Worm (Caenorhabditis elegans) whole organism, L2 larva: ENCODE results near the gene epg-9.

Experiments used
- C34F6.9 ChIP-seq: fragments of 150-350 bp; optimal IDR thresholded peaks from 2 replicates; lab custom pipeline; 2014; ENCODE audit warnings: missing biosample characterization, missing genetic modification characterization
- F13H6.1 ChIP-seq: sonication (generic microtip); optimal IDR thresholded peaks from 2 replicates; lab custom pipeline; 2016; ENCODE audit warnings: missing genetic modification characterization, missing compliant biosample characterization
- R02D3.7 ChIP-seq: fragments of 150-350 bp; optimal IDR thresholded peaks from 2 replicates; lab custom pipeline; 2014; ENCODE audit warnings: missing biosample characterization, missing genetic modification characterization
- Y55F3AM.14 ChIP-seq: fragments of 200-800 bp; sonication (Bioruptor generic); optimal IDR thresholded peaks from 2 replicates; lab custom pipeline; 2018; ENCODE audit warnings: mild to moderate bottlenecking, missing genetic modification characterization, missing compliant biosample characterization
- alr-1 ChIP-seq: fragments of 150-350 bp; optimal IDR thresholded peaks from 2 replicates; lab custom pipeline; 2014; ENCODE audit warnings: missing biosample characterization, missing genetic modification characterization
- aly-2 ChIP-seq: fragments of 150-350 bp; optimal IDR thresholded peaks from 2 replicates; lab custom pipeline; 2014; ENCODE audit warnings: missing biosample characterization, missing genetic modification characterization
- ama-1 ChIP-seq: fragments of 150-350 bp; optimal IDR thresholded peaks from 2 replicates; lab custom pipeline; 2018; ENCODE audit warnings: inconsistent platforms
- blmp-1 ChIP-seq: sonication (generic microtip); optimal IDR thresholded peaks from 2 replicates; lab custom pipeline; 2017; ENCODE audit warnings: missing genetic modification characterization, mild to moderate bottlenecking, missing compliant biosample characterization, antibody characterized with exemption, moderate library complexity; ENCODE audit not compliant: insufficient read depth
- ceh-16 ChIP-seq: fragments of 150-350 bp; optimal IDR thresholded peaks from 2 replicates; lab custom pipeline; 2014; ENCODE audit warnings: missing biosample characterization, missing genetic modification characterization
- ceh-82 ChIP-seq: fragments of 150-350 bp; optimal IDR thresholded peaks from 2 replicates; lab custom pipeline; 2014; ENCODE audit warnings: missing biosample characterization, missing genetic modification characterization
- crh-2 ChIP-seq: sonication (generic microtip); optimal IDR thresholded peaks from 2 replicates; lab custom pipeline; 2017; ENCODE audit warnings: missing biosample characterization, missing genetic modification characterization
- dmd-4 ChIP-seq: sonication (generic microtip); optimal IDR thresholded peaks from 2 replicates; lab custom pipeline; 2017; ENCODE audit warnings: missing biosample characterization, missing genetic modification characterization
- egl-27 ChIP-seq: sonication (generic microtip); optimal IDR thresholded peaks from 3 replicates; lab custom pipeline; 2017; ENCODE audit warnings: missing biosample characterization, missing genetic modification reagents, missing genetic modification characterization
- elt-3 ChIP-seq: sonication (generic microtip); optimal IDR thresholded peaks from 2 replicates; lab custom pipeline; 2017; ENCODE audit warnings: missing biosample characterization, missing genetic modification characterization
- fos-1 ChIP-seq: fragments of 150-350 bp; optimal IDR thresholded peaks from 2 replicates; lab custom pipeline; 2014; ENCODE audit warnings: missing biosample characterization, missing genetic modification characterization
- gmeb-1 ChIP-seq: fragments of 150-350 bp; optimal IDR thresholded peaks from 2 replicates; lab custom pipeline; 2014; ENCODE audit warnings: missing biosample characterization, missing genetic modification characterization
- lin-13 ChIP-seq: fragments of 150-350 bp; optimal IDR thresholded peaks from 2 replicates; lab custom pipeline; 2014; ENCODE audit warnings: missing biosample characterization, missing genetic modification reagents, missing genetic modification characterization
- lin-39 ChIP-seq: fragments of 150-350 bp; optimal IDR thresholded peaks from 2 replicates; lab custom pipeline; 2014; ENCODE audit warnings: missing biosample characterization, missing genetic modification reagents, missing genetic modification characterization
- lsy-2 ChIP-seq, 2 experiments: fragments of 150-350 bp in 1 of 2; sonication (generic microtip) in 1 of 2; optimal IDR thresholded peaks; 2 replicates each; lab custom pipeline; 2014 to 2017; ENCODE audit warnings: missing biosample characterization in 2 of 2, missing genetic modification characterization in 2 of 2
- mab-5 ChIP-seq: fragments of 150-350 bp; optimal IDR thresholded peaks from 2 replicates; lab custom pipeline; 2014; ENCODE audit warnings: missing biosample characterization, missing genetic modification characterization
- mbf-1 ChIP-seq: sonication (generic microtip); optimal IDR thresholded peaks from 2 replicates; lab custom pipeline; 2017; ENCODE audit warnings: missing biosample characterization, missing genetic modification characterization
- mdl-1 ChIP-seq, 2 experiments: fragments of 150-350 bp in 1 of 2; sonication (generic microtip) in 1 of 2; optimal IDR thresholded peaks; 2 replicates each; lab custom pipeline; 2017; ENCODE audit warnings: missing biosample characterization in 2 of 2, missing genetic modification characterization in 2 of 2
- nhr-10 ChIP-seq: sonication (generic microtip); optimal IDR thresholded peaks from 2 replicates; lab custom pipeline; 2017; ENCODE audit warnings: missing biosample characterization, missing genetic modification characterization
- nhr-11 ChIP-seq: fragments of 150-350 bp; optimal IDR thresholded peaks from 2 replicates; lab custom pipeline; 2014; ENCODE audit warnings: missing biosample characterization, missing genetic modification characterization
- nhr-129 ChIP-seq: fragments of 150-350 bp; optimal IDR thresholded peaks from 2 replicates; lab custom pipeline; 2014; ENCODE audit warnings: missing biosample characterization, missing genetic modification characterization
- nhr-21 ChIP-seq: fragments of 150-350 bp; optimal IDR thresholded peaks from 2 replicates; lab custom pipeline; 2014; ENCODE audit warnings: missing biosample characterization, missing genetic modification characterization
- nhr-25 ChIP-seq: fragments of 150-350 bp; sonication (generic microtip); optimal IDR thresholded peaks from 3 replicates; lab custom pipeline; 2014; ENCODE audit warnings: missing biosample characterization, missing genetic modification characterization
- nhr-6 ChIP-seq: fragments of 150-350 bp; optimal IDR thresholded peaks from 2 replicates; lab custom pipeline; 2014; ENCODE audit warnings: missing biosample characterization, missing genetic modification characterization
- nhr-77 ChIP-seq: fragments of 150-350 bp; optimal IDR thresholded peaks from 2 replicates; lab custom pipeline; 2014; ENCODE audit warnings: missing biosample characterization, missing genetic modification characterization
- peb-1 ChIP-seq: fragments of 150-350 bp; optimal IDR thresholded peaks from 2 replicates; lab custom pipeline; 2014; ENCODE audit warnings: missing biosample characterization, missing genetic modification characterization
- sem-4 ChIP-seq: fragments of 150-350 bp; optimal IDR thresholded peaks from 2 replicates; lab custom pipeline; 2014; ENCODE audit warnings: missing biosample characterization, missing genetic modification reagents, missing genetic modification characterization
- sma-3 ChIP-seq: sonication (generic microtip); optimal IDR thresholded peaks from 2 replicates; lab custom pipeline; 2016; ENCODE audit warnings: missing genetic modification reagents, missing genetic modification characterization, missing compliant biosample characterization
- sma-9 ChIP-seq, 2 experiments: fragments of 150-350 bp in 1 of 2; sonication (generic microtip) in 1 of 2; optimal IDR thresholded peaks; 2 replicates each; lab custom pipeline; 2014 to 2016; ENCODE audit warnings: missing genetic modification characterization in 2 of 2, mild to moderate bottlenecking in 1 of 2, missing biosample characterization in 1 of 2, missing compliant biosample characterization in 1 of 2, missing genetic modification reagents in 1 of 2, moderate library complexity in 1 of 2
- snpc-4 ChIP-seq: fragments of 150-350 bp; optimal IDR thresholded peaks from 2 replicates; lab custom pipeline; 2014; ENCODE audit warnings: missing biosample characterization, missing genetic modification characterization
- unc-39 ChIP-seq: fragments of 150-350 bp; optimal IDR thresholded peaks from 2 replicates; lab custom pipeline; 2014; ENCODE audit warnings: missing biosample characterization, missing genetic modification characterization
- unc-55 ChIP-seq: fragments of 150-350 bp; sonication (generic microtip); optimal IDR thresholded peaks from 3 replicates; lab custom pipeline; 2014; ENCODE audit warnings: missing biosample characterization, missing genetic modification reagents, missing genetic modification characterization
- unc-62 ChIP-seq: fragments of 150-350 bp; optimal IDR thresholded peaks from 2 replicates; lab custom pipeline; 2014; ENCODE audit warnings: missing biosample characterization, missing genetic modification reagents, missing genetic modification characterization
- zag-1 ChIP-seq: fragments of 150-350 bp; optimal IDR thresholded peaks from 2 replicates; lab custom pipeline; 2014; ENCODE audit warnings: missing biosample characterization, missing genetic modification characterization
- ztf-1 ChIP-seq: fragments of 200-800 bp; sonication (Bioruptor generic); conservative IDR thresholded peaks from 2 replicates; pipeline ENCODE4 v1.3.6; 2022; ENCODE audit warnings: missing genetic modification characterization, missing compliant biosample characterization
- ztf-4 ChIP-seq: fragments of 150-350 bp; optimal IDR thresholded peaks from 2 replicates; lab custom pipeline; 2014; ENCODE audit warnings: missing biosample characterization, missing genetic modification characterization

Gene epg-9

ce11 chrIV:2572107-2572506 is 28.8 kb upstream of the epg-9 start, which contains the start of gene Y69A2AR.51:
Y69A2AR.51 (plus strand) TSS chrIV:2572407.
- TF ChIP-seq mbf-1 (tag; lab: Kevin White, UChicago), result no peak
- TF ChIP-seq mab-5 (tag; lab: Kevin White, UChicago), result no peak
- TF ChIP-seq peb-1 (tag; lab: Kevin White, UChicago), result no peak
- no peak for TF ChIP-seq F13H6.1 (tag; lab: Kevin White, UChicago)
- TF ChIP-seq ztf-4 (tag; lab: Kevin White, UChicago), result no peak
- TF ChIP-seq lin-39 (tag; lab: Kevin White, UChicago), result no peak
- TF ChIP-seq unc-39 (tag; lab: Kevin White, UChicago), result no peak
- TF ChIP-seq ceh-82, result no peak
- no peak for TF ChIP-seq gmeb-1 (tag; lab: Kevin White, UChicago)
- TF ChIP-seq dmd-4 (tag; lab: Kevin White, UChicago), result no peak
- no peak for TF ChIP-seq R02D3.7
- no peak for TF ChIP-seq nhr-10 (tag; lab: Kevin White, UChicago)
- no peak for TF ChIP-seq sma-3
- TF ChIP-seq C34F6.9 (tag; lab: Kevin White, UChicago), result no peak
- no peak for TF ChIP-seq lsy-2 (tag; optimal IDR thresholded peaks at IDR 0.05; lab: Kevin White, UChicago)
- no peak for TF ChIP-seq nhr-11 (tag; lab: Kevin White, UChicago)
- TF ChIP-seq egl-27, result no peak
- TF ChIP-seq ztf-1 (GFP tag; lab: Robert Waterston, UW), result no peak

- TF ChIP-seq unc-62 (GFP tag; lab: Kevin White, UChicago) (no peak), F13H6.1 (tag; lab: Kevin White, UChicago) (no peak), crh-2 (tag; lab: Kevin White, UChicago) (no peak), blmp-1 (tag; lab: Kevin White, UChicago) (no peak)
Observed at ce11 chrIV:2573122-2573521, 27.8 kb upstream of the epg-9 start.

DNA sequence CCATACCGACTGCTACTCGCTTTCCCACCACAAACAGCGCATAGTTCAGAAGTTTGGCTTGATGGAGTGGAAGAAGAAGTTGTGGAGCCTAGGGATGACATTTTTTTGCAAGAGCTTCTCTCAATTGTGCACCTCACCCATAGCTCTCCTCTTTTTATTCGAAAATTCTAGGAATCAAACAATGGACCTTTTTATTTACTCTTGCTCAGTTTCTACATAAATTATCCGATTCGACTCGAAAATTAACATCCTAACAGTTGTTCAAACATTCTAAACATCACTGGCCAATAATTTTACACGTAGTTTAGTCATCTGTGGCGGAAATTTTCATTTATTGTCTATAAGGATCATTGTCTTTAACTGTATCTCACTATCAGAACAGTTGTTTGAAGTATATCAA is 19.5 kb upstream of the epg-9 start, which contains the start of gene nhr-242:
Gene nhr-242, minus strand, starts transcription at position 101 of the 400 bp plus-strand sequence.
- no peak for TF ChIP-seq dmd-4 (tag; lab: Kevin White, UChicago)

DNA sequence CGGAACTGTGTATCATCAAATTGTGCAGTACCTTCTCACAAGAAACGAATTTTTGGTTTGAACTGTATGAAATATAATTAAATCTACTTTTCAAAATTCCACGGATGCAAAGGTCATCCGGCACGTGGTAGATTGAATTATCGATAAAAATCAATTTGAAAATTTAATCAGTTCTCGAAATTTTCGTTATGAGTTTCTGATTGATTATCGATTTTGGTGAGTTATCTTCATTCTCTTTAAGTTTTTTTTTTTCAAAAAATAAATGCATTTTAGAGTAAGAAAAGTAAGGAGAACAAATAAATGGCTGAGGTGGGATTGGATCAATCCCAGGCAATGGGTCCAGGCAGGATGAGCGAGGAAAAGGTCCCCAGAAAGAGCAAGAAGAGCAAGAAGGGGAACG is 3.5 kb upstream of the epg-9 start, which contains the start of gene Y69A2AR.47:
Gene Y69A2AR.47, plus strand, starts transcription at position 301 of the 400 bp plus-strand sequence.
- no peak for TF ChIP-seq lin-13 (GFP tag; lab: Kevin White, UChicago)
- TF ChIP-seq unc-62 (GFP tag; lab: Kevin White, UChicago), result no peak
- TF ChIP-seq ama-1 (lab: Kevin White, UChicago), result no peak
- TF ChIP-seq dmd-4 (tag; lab: Kevin White, UChicago), result no peak
- TF ChIP-seq nhr-129 (tag; lab: Kevin White, UChicago), result no peak
- TF ChIP-seq nhr-21 (tag; lab: Kevin White, UChicago), result no peak
- no peak for TF ChIP-seq alr-1 (tag; lab: Kevin White, UChicago)
- no peak for TF ChIP-seq nhr-25
- no peak for TF ChIP-seq ztf-1 (GFP tag; lab: Robert Waterston, UW)
- no peak for TF ChIP-seq sma-3
- TF ChIP-seq elt-3, result no peak
- no peak for TF ChIP-seq nhr-6 (tag; lab: Kevin White, UChicago)
- no peak for TF ChIP-seq ceh-16 (tag; lab: Kevin White, UChicago)
- no peak for TF ChIP-seq C34F6.9 (tag; lab: Kevin White, UChicago)
- TF ChIP-seq R02D3.7, result no peak
- TF ChIP-seq, all 48 proteins: peak for 0

- TF ChIP-seq aly-2 (tag; lab: Kevin White, UChicago) (no peak), mab-5 (tag; lab: Kevin White, UChicago) (peak; percentile 80), nhr-11 (tag; lab: Kevin White, UChicago) (no peak), ama-1 (lab: Kevin White, UChicago) (peak; percentile 87), mdl-1 (tag; optimal IDR thresholded peaks at IDR 0.05; lab: Kevin White, UChicago) (peak; percentile 64 to 85), nhr-25 (peak; percentile 78), zag-1 (tag; lab: Kevin White, UChicago) (peak; percentile 79), ztf-4 (tag; lab: Kevin White, UChicago) (no peak), snpc-4 (tag; lab: Kevin White, UChicago) (peak; percentile 51), fos-1 (tag; lab: Kevin White, UChicago) (peak; percentile 81), mbf-1 (tag; lab: Kevin White, UChicago) (no peak), sem-4 (tag; lab: Kevin White, UChicago) (peak; percentile 59), unc-62 (GFP tag; lab: Kevin White, UChicago) (no peak), gmeb-1 (tag; lab: Kevin White, UChicago) (peak; percentile 67), crh-2 (tag; lab: Kevin White, UChicago) (peak; percentile 87), sma-3 (peak; percentile 78), egl-27 (peak; percentile 67), sma-9 (GFP tag; optimal IDR thresholded peaks at IDR 0.05; lab: Kevin White, UChicago) (peak; percentile 92), sma-9 (tag; optimal IDR thresholded peaks at IDR 0.05; lab: Kevin White, UChicago) (no peak), peb-1 (tag; lab: Kevin White, UChicago) (no peak), C34F6.9 (tag; lab: Kevin White, UChicago) (peak; percentile 95), Y55F3AM.14 (GFP tag; lab: Kevin White, UChicago) (no peak), nhr-129 (tag; lab: Kevin White, UChicago) (peak; percentile 95), lsy-2 (tag; optimal IDR thresholded peaks at IDR 0.05; lab: Kevin White, UChicago) (peak; percentile 54 to 88), nhr-6 (tag; lab: Kevin White, UChicago) (peak; percentile 45), nhr-21 (tag; lab: Kevin White, UChicago) (peak; percentile 72), nhr-10 (tag; lab: Kevin White, UChicago) (no peak), lin-13 (GFP tag; lab: Kevin White, UChicago) (peak; percentile 80), nhr-77 (tag; lab: Kevin White, UChicago) (no peak), F13H6.1 (tag; lab: Kevin White, UChicago) (peak; percentile 83), alr-1 (tag; lab: Kevin White, UChicago) (no peak), blmp-1 (tag; lab: Kevin White, UChicago) (peak; percentile 30), unc-55 (GFP tag; lab: Kevin White, UChicago) (peak; percentile 88)
Observed at ce11 chrIV:2599634-2600033, 1.3 kb upstream of the epg-9 start.
